Fruit fly (Drosophila melanogaster): Measurements from ENCODE around the gene Rtel1.
A peak's percentile ranks its signal among the peaks of the same experiment; 100 is the strongest.

Gene Rtel1

DNA sequence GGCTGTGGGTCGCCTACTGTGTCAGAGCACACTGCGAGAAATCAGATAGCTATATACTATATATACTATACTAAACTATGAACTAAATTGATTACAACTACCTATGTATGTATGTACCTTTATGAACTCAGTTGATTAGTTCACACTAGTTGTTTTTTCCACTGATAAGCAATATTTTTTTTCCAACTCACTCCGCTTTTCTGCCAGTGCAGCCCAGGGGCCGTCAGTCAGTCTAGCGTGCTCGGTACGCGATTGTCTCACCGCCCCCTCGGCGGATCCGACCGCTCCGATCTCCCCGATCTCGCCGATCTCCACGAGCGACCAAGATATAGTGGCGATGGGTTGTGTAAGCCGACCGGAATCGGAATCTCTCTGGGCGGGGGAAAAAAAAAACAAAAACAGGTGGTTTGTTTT, 41.6 kb upstream of the Rtel1 start (continued):
- TF ChIP-seq CG17359 (tag; optimal IDR thresholded peaks at IDR 0.05) = peak; percentile 88
- TF ChIP-seq HmgD (GFP tag; optimal IDR thresholded peaks at IDR 0.05) = no peak
- TF ChIP-seq CG10565 (GFP tag; optimal IDR thresholded peaks at IDR 0.05) = no peak
- peak; percentile 87 for TF ChIP-seq HHEX (GFP tag; optimal IDR thresholded peaks at IDR 0.05)
- TF ChIP-seq CG2678 (tag; optimal IDR thresholded peaks at IDR 0.05) = peak; percentile 90
- peak; percentile 79 for TF ChIP-seq Sox100B (GFP tag; optimal IDR thresholded peaks at IDR 0.05)
- peak; percentile 92 for TF ChIP-seq CG34422 (GFP tag; IDR thresholded peaks at IDR 0.05)
- peak; percentile 83 for TF ChIP-seq chm (GFP tag; IDR thresholded peaks at IDR 0.05)
- peak; percentile 34 for TF ChIP-seq NK7.1 (GFP tag; optimal IDR thresholded peaks at IDR 0.05)
- no peak for TF ChIP-seq hkb (optimal IDR thresholded peaks at IDR 0.05)
- TF ChIP-seq hkb (GFP tag; IDR thresholded peaks at IDR 0.05) = peak; percentile 92
- no peak for TF ChIP-seq tna (GFP tag; IDR thresholded peaks at IDR 0.05; ENCODE audit: partially characterized antibody)
- TF ChIP-seq lmd (GFP tag; IDR thresholded peaks at IDR 0.05) = peak; percentile 92
- TF ChIP-seq CG16813 (GFP tag; IDR thresholded peaks at IDR 0.05; ENCODE audit: partially characterized antibody) = no peak
- peak; percentile 58 for TF ChIP-seq gsb-n (tag; optimal IDR thresholded peaks at IDR 0.05)
- peak; percentile 25 for TF ChIP-seq Myb (GFP tag; optimal IDR thresholded peaks at IDR 0.05)
- no peak for TF ChIP-seq B-H2 (GFP tag; optimal IDR thresholded peaks at IDR 0.05)
- no peak for TF ChIP-seq Sin3A (optimal IDR thresholded peaks at IDR 0.05)
- TF ChIP-seq CG4617 (GFP tag; optimal IDR thresholded peaks at IDR 0.05; ENCODE audit: borderline replicate concordance) = peak; percentile 31
- peak; percentile 82 for TF ChIP-seq phol (tag; optimal IDR thresholded peaks at IDR 0.05)
- no peak for TF ChIP-seq amos (GFP tag; IDR thresholded peaks at IDR 0.05; ENCODE audit: partially characterized antibody)
- peak; percentile 82 for TF ChIP-seq CG6854 (GFP tag; optimal IDR thresholded peaks at IDR 0.05)
- peak in 1 of 2 experiments; percentile 61 for TF ChIP-seq bsh (GFP tag; optimal IDR thresholded peaks at IDR 0.05)
- peak; percentile 79 for TF ChIP-seq CG12659 (GFP tag; optimal IDR thresholded peaks at IDR 0.05)
- TF ChIP-seq sob (GFP tag; IDR thresholded peaks at IDR 0.05) = peak; percentile 92
- peak; percentile 90 for TF ChIP-seq CG32772 (GFP tag; IDR thresholded peaks at IDR 0.05)
- TF ChIP-seq sens (GFP tag) = peak; percentile 93
- peak; percentile 90 for TF ChIP-seq CG11093 (GFP tag; IDR thresholded peaks at IDR 0.05)
- TF ChIP-seq PHDP (tag; optimal IDR thresholded peaks at IDR 0.05) = peak; percentile 81
- peak; percentile 15 for TF ChIP-seq gcm2 (GFP tag; optimal IDR thresholded peaks at IDR 0.05)
- no peak for TF ChIP-seq ERR (GFP tag; optimal IDR thresholded peaks at IDR 0.05)
- no peak for TF ChIP-seq Atf-2 (GFP tag; optimal IDR thresholded peaks at IDR 0.05)
- TF ChIP-seq Hr78 (GFP tag; optimal IDR thresholded peaks at IDR 0.05) = peak in 1 of 2 experiments; percentile 32
- TF ChIP-seq CG34224 (GFP tag; IDR thresholded peaks at IDR 0.05; ENCODE audit: partially characterized antibody) = no peak
- peak; percentile 94 for TF ChIP-seq vvl (GFP tag; IDR thresholded peaks at IDR 0.05)
- TF ChIP-seq gsb (GFP tag; IDR thresholded peaks at IDR 0.05) = peak; percentile 86
- TF ChIP-seq CG33213 (GFP tag; optimal IDR thresholded peaks at IDR 0.05) = no peak
- peak; percentile 22 for TF ChIP-seq Atf3 (GFP tag; optimal IDR thresholded peaks at IDR 0.05)
- no peak for TF ChIP-seq TFAM (GFP tag; optimal IDR thresholded peaks at IDR 0.05)
- TF ChIP-seq CG3726 (GFP tag; IDR thresholded peaks at IDR 0.05) = peak; percentile 87; the same call in 2 of the 3 replicates
- peak; percentile 22 for TF ChIP-seq trem (tag; optimal IDR thresholded peaks at IDR 0.05)
- peak; percentile 74 for TF ChIP-seq odd (GFP tag; optimal IDR thresholded peaks at IDR 0.05)
- TF ChIP-seq CG9437 (GFP tag; optimal IDR thresholded peaks at IDR 0.05) = peak; percentile 49
- TF ChIP-seq CG11695 (GFP tag; IDR thresholded peaks at IDR 0.05) = peak; percentile 90
- TF ChIP-seq Gug (GFP tag; IDR thresholded peaks at IDR 0.05) = peak; percentile 85
- TF ChIP-seq CG15011 (GFP tag; optimal IDR thresholded peaks at IDR 0.05) = peak; percentile 73
- peak; percentile 89 for TF ChIP-seq CG14014 (GFP tag; IDR thresholded peaks at IDR 0.05)
- TF ChIP-seq chif (GFP tag; optimal IDR thresholded peaks at IDR 0.05) = peak; percentile 48 to 76
- peak; percentile 47 for TF ChIP-seq emc (GFP tag; optimal IDR thresholded peaks at IDR 0.05)
- peak; percentile 71 for TF ChIP-seq salm (tag; optimal IDR thresholded peaks at IDR 0.05)
- no peak for TF ChIP-seq inv (GFP tag; IDR thresholded peaks at IDR 0.05; ENCODE audit: partially characterized antibody)

Data from whole organism, embryonic.